Worm (Caenorhabditis elegans) whole organism, early embryonic: ENCODE results near the gene Y60A9.1.

Experiments used
- aly-1 ChIP-seq: sonication (generic microtip); optimal IDR thresholded peaks from 2 replicates; lab custom pipeline; 2016; ENCODE audit warnings: missing genetic modification characterization, missing compliant biosample characterization
- ama-1 ChIP-seq: fragments of 150-350 bp; optimal IDR thresholded peaks from 2 replicates; lab custom pipeline; 2014
- ceh-13 ChIP-seq: fragments of 200-800 bp; sonication (Bioruptor generic); optimal IDR thresholded peaks from 2 replicates; lab custom pipeline; 2018; ENCODE audit warnings: mild to moderate bottlenecking, missing genetic modification characterization, missing compliant biosample characterization
- ceh-36 ChIP-seq: sonication (generic microtip); optimal IDR thresholded peaks from 2 replicates; lab custom pipeline; 2016; ENCODE audit warnings: missing genetic modification characterization, inconsistent platforms, missing compliant biosample characterization
- ets-7 ChIP-seq: sonication (generic microtip); optimal IDR thresholded peaks from 2 replicates; lab custom pipeline; 2016; ENCODE audit warnings: missing genotype, missing genetic modification characterization, missing compliant biosample characterization
- flt-1 ChIP-seq: fragments of 200-800 bp; sonication (Bioruptor generic); IDR thresholded peaks from 2 replicates; pipeline ENCODE4 v1.3.6; 2022; ENCODE audit warnings: missing genetic modification characterization, missing compliant biosample characterization
- hmbx-1 ChIP-seq: sonication (generic microtip); optimal IDR thresholded peaks from 2 replicates; lab custom pipeline; 2016; ENCODE audit warnings: mild to moderate bottlenecking, missing genetic modification characterization, missing compliant biosample characterization
- scrt-1 ChIP-seq: fragments of 200-800 bp; sonication (Bioruptor generic); IDR thresholded peaks from 2 replicates; pipeline ENCODE4 v1.3.6; 2022; ENCODE audit warnings: missing genetic modification characterization, missing compliant biosample characterization
- sea-1 ChIP-seq: fragments of 200-800 bp; sonication (Bioruptor generic); conservative IDR thresholded peaks from 2 replicates; pipeline ENCODE4 v1.3.6; 2022; ENCODE audit warnings: missing genetic modification characterization, missing compliant biosample characterization
- tbx-37 ChIP-seq: fragments of 200-800 bp; sonication (Bioruptor generic); conservative IDR thresholded peaks from 2 replicates; pipeline ENCODE4 v1.3.6; 2022; ENCODE audit warnings: missing genetic modification reagents, missing genetic modification characterization, missing compliant biosample characterization
- tra-4 ChIP-seq: sonication (generic microtip); optimal IDR thresholded peaks from 2 replicates; lab custom pipeline; 2017; ENCODE audit warnings: missing genetic modification characterization, missing compliant biosample characterization

ce11 chrX:14444701-14445100 is 49.5 kb upstream of the Y60A9.1 start, which contains the start of gene F23D12.4:
- TF ChIP-seq ceh-13 (no peak), ets-7 (tag; lab: Kevin White, UChicago) (no peak), aly-1 (tag; lab: Kevin White, UChicago) (no peak), ceh-36 (tag; lab: Kevin White, UChicago) (no peak), scrt-1 (no peak), hmbx-1 (tag; lab: Kevin White, UChicago) (no peak), flt-1 (no peak), ama-1 (no peak), tra-4 (tag; lab: Kevin White, UChicago) (no peak), tbx-37 (GFP tag; lab: Robert Waterston, UW) (no peak), sea-1 (GFP tag; lab: Robert Waterston, UW) (no peak)
